Worm (Caenorhabditis elegans) whole organism, L2 larva: ENCODE measurements around the gene C28D4.8.

Experiments used
- alr-1 ChIP-seq: fragments of 150-350 bp; optimal IDR thresholded peaks from 2 replicates; lab custom pipeline; 2014; ENCODE audit warnings: missing biosample characterization, missing genetic modification characterization
- aly-2 ChIP-seq: fragments of 150-350 bp; optimal IDR thresholded peaks from 2 replicates; lab custom pipeline; 2014; ENCODE audit warnings: missing biosample characterization, missing genetic modification characterization
- ama-1 ChIP-seq: fragments of 150-350 bp; optimal IDR thresholded peaks from 2 replicates; lab custom pipeline; 2018; ENCODE audit warnings: inconsistent platforms
- crh-2 ChIP-seq: sonication (generic microtip); optimal IDR thresholded peaks from 2 replicates; lab custom pipeline; 2017; ENCODE audit warnings: missing biosample characterization, missing genetic modification characterization
- egl-27 ChIP-seq: sonication (generic microtip); optimal IDR thresholded peaks from 3 replicates; lab custom pipeline; 2017; ENCODE audit warnings: missing biosample characterization, missing genetic modification reagents, missing genetic modification characterization
- mdl-1 ChIP-seq, 2 experiments: fragments of 150-350 bp in 1 of 2; sonication (generic microtip) in 1 of 2; optimal IDR thresholded peaks; 2 replicates each; lab custom pipeline; 2017; ENCODE audit warnings: missing biosample characterization in 2 of 2, missing genetic modification characterization in 2 of 2
- nhr-12 ChIP-seq: fragments of 150-350 bp; optimal IDR thresholded peaks from 2 replicates; lab custom pipeline; 2014; ENCODE audit warnings: missing biosample characterization, missing genetic modification characterization
- nhr-23 ChIP-seq: fragments of 150-350 bp; optimal IDR thresholded peaks from 2 replicates; lab custom pipeline; 2014; ENCODE audit warnings: missing biosample characterization, missing genetic modification reagents, missing genetic modification characterization
- nhr-237 ChIP-seq: fragments of 150-350 bp; optimal IDR thresholded peaks from 2 replicates; lab custom pipeline; 2014; ENCODE audit warnings: missing biosample characterization, missing genetic modification characterization
- nhr-77 ChIP-seq: fragments of 150-350 bp; optimal IDR thresholded peaks from 2 replicates; lab custom pipeline; 2014; ENCODE audit warnings: missing biosample characterization, missing genetic modification characterization
- snpc-4 ChIP-seq: fragments of 150-350 bp; optimal IDR thresholded peaks from 2 replicates; lab custom pipeline; 2014; ENCODE audit warnings: missing biosample characterization, missing genetic modification characterization

ce11 chrIV:9755713-9756112 is 7.5 kb upstream of the C28D4.8 start:
- no peak for TF ChIP-seq nhr-23 (tag; lab: Kevin White, UChicago)
- TF ChIP-seq aly-2 (tag; lab: Kevin White, UChicago): no peak
- no peak for TF ChIP-seq nhr-77 (tag; lab: Kevin White, UChicago)
- no peak for TF ChIP-seq ama-1 (lab: Kevin White, UChicago)
- no peak for TF ChIP-seq crh-2
- TF ChIP-seq alr-1: no peak
- TF ChIP-seq egl-27 (tag; lab: Kevin White, UChicago): no peak
- TF ChIP-seq snpc-4: no peak
- TF ChIP-seq nhr-12 (tag; lab: Kevin White, UChicago): no peak
- no peak for TF ChIP-seq mdl-1 (tag; optimal IDR thresholded peaks at IDR 0.05; lab: Kevin White, UChicago)
- TF ChIP-seq nhr-237 (tag; lab: Kevin White, UChicago): no peak
